Worm (Caenorhabditis elegans) whole organism, L3 larva: ENCODE data around the gene ugt-36.

Experiments
- R02D3.7 ChIP-seq: fragments of 150-350 bp; optimal IDR thresholded peaks from 2 replicates; lab custom pipeline; 2014; ENCODE audit warnings: missing biosample characterization, missing genetic modification characterization
- ZK546.5 ChIP-seq: sonication (generic microtip); optimal IDR thresholded peaks from 2 replicates; lab custom pipeline; 2017; ENCODE audit warnings: missing biosample characterization, missing genetic modification characterization
- aly-2 ChIP-seq: fragments of 150-350 bp; optimal IDR thresholded peaks from 2 replicates; lab custom pipeline; 2014; ENCODE audit warnings: missing biosample characterization, missing genetic modification characterization
- ama-1 ChIP-seq: fragments of 150-350 bp; optimal IDR thresholded peaks from 2 replicates; lab custom pipeline; 2018
- ceh-16 ChIP-seq: sonication (generic microtip); optimal IDR thresholded peaks from 2 replicates; lab custom pipeline; 2017; ENCODE audit warnings: missing biosample characterization, missing genetic modification characterization
- ceh-28 ChIP-seq: fragments of 150-350 bp; optimal IDR thresholded peaks from 2 replicates; lab custom pipeline; 2014; ENCODE audit warnings: missing biosample characterization, missing genetic modification reagents, missing genetic modification characterization
- ceh-82 ChIP-seq: fragments of 150-350 bp; optimal IDR thresholded peaks from 2 replicates; lab custom pipeline; 2014; ENCODE audit warnings: missing biosample characterization, missing genetic modification characterization
- ceh-9 ChIP-seq: sonication (generic microtip); optimal IDR thresholded peaks from 2 replicates; lab custom pipeline; 2018; ENCODE audit warnings: missing biosample characterization, missing genetic modification characterization
- daf-12 ChIP-seq: fragments of 150-350 bp; optimal IDR thresholded peaks from 2 replicates; lab custom pipeline; 2014; ENCODE audit warnings: missing biosample characterization, missing genetic modification reagents, missing genetic modification characterization
- elt-1 ChIP-seq: fragments of 150-350 bp; optimal IDR thresholded peaks from 2 replicates; lab custom pipeline; 2014; ENCODE audit warnings: missing biosample characterization, missing genetic modification characterization
- elt-2 ChIP-seq: sonication (generic microtip); optimal IDR thresholded peaks from 2 replicates; lab custom pipeline; 2016; ENCODE audit warnings: missing genetic modification reagents, mild to moderate bottlenecking, missing genetic modification characterization, missing compliant biosample characterization
- elt-3 ChIP-seq, 3 experiments: fragments of 150-350 bp in 1 of 3; sonication (generic microtip) in 2 of 3; optimal IDR thresholded peaks; 2 replicates in 2 of 3; 4 replicates in 1 of 3; lab custom pipeline; 2014 to 2017; ENCODE audit warnings: missing biosample characterization in 3 of 3, missing genetic modification characterization in 3 of 3
- eor-1 ChIP-seq, 2 experiments: fragments of 150-350 bp; optimal IDR thresholded peaks; 2 replicates each; lab custom pipeline; 2014 to 2018; ENCODE audit warnings: missing biosample characterization in 2 of 2, missing genetic modification characterization in 2 of 2
- fkh-10 ChIP-seq: sonication (generic microtip); optimal IDR thresholded peaks from 2 replicates; lab custom pipeline; 2017; ENCODE audit warnings: missing biosample characterization, missing genetic modification reagents, missing genetic modification characterization
- fkh-2 ChIP-seq: fragments of 150-350 bp; optimal IDR thresholded peaks from 2 replicates; lab custom pipeline; 2014; ENCODE audit warnings: missing biosample characterization, missing genetic modification reagents, missing genetic modification characterization
- fos-1 ChIP-seq: fragments of 150-350 bp; optimal IDR thresholded peaks from 2 replicates; lab custom pipeline; 2014; ENCODE audit warnings: missing biosample characterization, missing genetic modification characterization
- hmg-11 ChIP-seq: sonication (generic microtip); optimal IDR thresholded peaks from 2 replicates; lab custom pipeline; 2016; ENCODE audit warnings: missing genetic modification characterization, missing compliant biosample characterization
- jun-1 ChIP-seq: fragments of 150-350 bp; optimal IDR thresholded peaks from 2 replicates; lab custom pipeline; 2014; ENCODE audit warnings: missing biosample characterization, missing genetic modification reagents, missing genetic modification characterization
- lin-15B ChIP-seq: fragments of 150-350 bp; optimal IDR thresholded peaks from 2 replicates; lab custom pipeline; 2014; ENCODE audit warnings: missing biosample characterization, missing genetic modification characterization
- lsy-12 ChIP-seq: sonication (generic microtip); optimal IDR thresholded peaks from 2 replicates; lab custom pipeline; 2016; ENCODE audit warnings: mild to moderate bottlenecking, missing genetic modification characterization, missing compliant biosample characterization
- mdl-1 ChIP-seq: fragments of 150-350 bp; optimal IDR thresholded peaks from 2 replicates; lab custom pipeline; 2014; ENCODE audit warnings: missing biosample characterization, missing genetic modification characterization
- mml-1 ChIP-seq: fragments of 150-350 bp; sonication (generic microtip); optimal IDR thresholded peaks from 3 replicates; lab custom pipeline; 2014; ENCODE audit warnings: missing biosample characterization, missing genetic modification characterization
- nfya-1 ChIP-seq: sonication (generic microtip); optimal IDR thresholded peaks from 2 replicates; lab custom pipeline; 2017; ENCODE audit warnings: missing genetic modification characterization, mild to moderate bottlenecking, missing compliant biosample characterization, antibody characterized with exemption, moderate library complexity; ENCODE audit not compliant: insufficient read depth
- nhr-12 ChIP-seq: fragments of 150-350 bp; optimal IDR thresholded peaks from 2 replicates; lab custom pipeline; 2014; ENCODE audit warnings: missing biosample characterization, missing genetic modification characterization
- nhr-23 ChIP-seq: fragments of 150-350 bp; optimal IDR thresholded peaks from 2 replicates; lab custom pipeline; 2014; ENCODE audit warnings: missing biosample characterization, missing genetic modification reagents, missing genetic modification characterization
- nhr-237 ChIP-seq: fragments of 150-350 bp; optimal IDR thresholded peaks from 2 replicates; lab custom pipeline; 2014; ENCODE audit warnings: missing biosample characterization, missing genetic modification characterization
- nhr-25 ChIP-seq: sonication (generic microtip); optimal IDR thresholded peaks from 2 replicates; lab custom pipeline; 2017; ENCODE audit warnings: missing biosample characterization, missing genetic modification characterization
- nhr-77 ChIP-seq: fragments of 150-350 bp; optimal IDR thresholded peaks from 2 replicates; lab custom pipeline; 2014; ENCODE audit warnings: missing biosample characterization, missing genetic modification characterization
- pha-4 ChIP-seq: fragments of 150-350 bp; optimal IDR thresholded peaks from 2 replicates; lab custom pipeline; 2014; ENCODE audit warnings: missing biosample characterization, missing genetic modification reagents, missing genetic modification characterization
- pqm-1 ChIP-seq: fragments of 150-350 bp; optimal IDR thresholded peaks from 2 replicates; lab custom pipeline; 2017; ENCODE audit warnings: missing biosample characterization, missing genetic modification characterization, inconsistent platforms
- skn-1 ChIP-seq: fragments of 150-350 bp; optimal IDR thresholded peaks from 2 replicates; lab custom pipeline; 2014; ENCODE audit warnings: missing biosample characterization, missing genetic modification characterization
- snpc-4 ChIP-seq: fragments of 150-350 bp; optimal IDR thresholded peaks from 2 replicates; lab custom pipeline; 2014; ENCODE audit warnings: missing biosample characterization, missing genetic modification characterization
- tbx-2 ChIP-seq: sonication (generic microtip); optimal IDR thresholded peaks from 2 replicates; lab custom pipeline; 2016; ENCODE audit warnings: mild to moderate bottlenecking, missing genetic modification characterization, missing compliant biosample characterization
- ztf-11 ChIP-seq: fragments of 150-350 bp; optimal IDR thresholded peaks from 2 replicates; lab custom pipeline; 2014; ENCODE audit warnings: missing biosample characterization, missing genetic modification characterization
- ztf-4 ChIP-seq: fragments of 150-350 bp; optimal IDR thresholded peaks from 2 replicates; lab custom pipeline; 2014; ENCODE audit warnings: missing biosample characterization, missing genetic modification characterization

Gene ugt-36

DNA sequence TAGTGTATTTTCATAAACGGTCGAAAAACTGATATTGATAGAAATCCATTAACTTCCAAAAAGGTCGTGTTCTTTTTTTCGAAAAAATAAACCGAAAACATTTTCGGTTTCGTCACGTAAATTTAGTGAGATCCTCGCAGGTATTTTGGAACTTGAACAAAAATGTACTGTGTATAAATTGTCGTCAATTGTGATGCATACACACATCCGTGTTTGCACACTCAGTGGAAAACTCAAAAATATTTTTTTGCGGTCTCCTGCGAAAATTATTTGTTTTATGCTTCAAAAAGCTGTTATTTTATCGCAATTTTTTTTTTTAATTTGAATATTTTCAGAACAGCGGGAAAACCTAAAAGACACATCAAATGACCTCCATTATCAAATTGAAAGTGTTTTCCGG lies 12.0 kb downstream of the ugt-36 start, which contains the start of gene cpsf-2:
Gene cpsf-2, plus strand, starts transcription at position 330 of the 400 bp plus-strand sequence.
- no peak for TF ChIP-seq ZK546.5 (tag; lab: Kevin White, UChicago)
- peak; percentile 60 for TF ChIP-seq hmg-11 (tag; lab: Kevin White, UChicago)
- peak; percentile 14 for TF ChIP-seq nfya-1 (tag; lab: Kevin White, UChicago)

DNA sequence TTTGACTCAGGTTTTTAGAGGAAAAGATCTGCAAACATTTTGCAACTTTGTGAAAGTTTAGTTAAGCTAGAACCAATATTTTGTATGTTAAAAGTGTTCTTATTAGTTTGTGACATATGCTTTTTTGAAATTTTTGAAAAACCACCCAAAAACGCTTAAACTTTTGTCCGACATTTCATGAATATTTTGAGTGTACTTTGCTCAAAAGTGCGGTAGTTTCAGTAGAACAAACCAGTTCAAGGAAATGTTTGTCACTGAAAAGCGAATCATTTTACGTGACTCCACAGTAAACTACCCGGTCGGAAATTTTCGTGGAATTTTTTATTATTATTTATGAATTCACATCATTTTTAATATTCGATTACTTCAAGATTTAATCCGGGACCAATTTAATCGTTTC lies 17.7 kb downstream of the ugt-36 start, which contains the start of gene pitr-5:
Gene pitr-5, plus strand, starts transcription at position 301 of the 400 bp plus-strand sequence.
- TF ChIP-seq pha-4 (tag; lab: Kevin White, UChicago) (no peak), mml-1 (tag; lab: Kevin White, UChicago) (no peak), skn-1 (tag; lab: Kevin White, UChicago) (no peak), snpc-4 (tag; lab: Kevin White, UChicago) (no peak)

- TF ChIP-seq mdl-1 (tag; lab: Kevin White, UChicago) (no peak), hmg-11 (tag; lab: Kevin White, UChicago) (no peak), ceh-82 (tag; lab: Kevin White, UChicago) (no peak), fos-1 (tag; lab: Kevin White, UChicago) (no peak), nfya-1 (tag; lab: Kevin White, UChicago) (no peak), mml-1 (tag; lab: Kevin White, UChicago) (no peak), nhr-12 (no peak), snpc-4 (tag; lab: Kevin White, UChicago) (no peak), ztf-11 (tag; lab: Kevin White, UChicago) (no peak), elt-2 (tag; lab: Kevin White, UChicago) (peak; percentile 82), pqm-1 (tag; lab: Kevin White, UChicago) (peak; percentile 77), R02D3.7 (tag; lab: Kevin White, UChicago) (no peak), fkh-10 (GFP tag; lab: Kevin White, UChicago) (no peak), eor-1 (tag; optimal IDR thresholded peaks at IDR 0.05; lab: Kevin White, UChicago) (no peak), jun-1 (peak; percentile 73), fkh-2 (tag; lab: Kevin White, UChicago) (no peak), daf-12 (tag; lab: Kevin White, UChicago) (no peak), lin-15B (tag; lab: Kevin White, UChicago) (no peak), ztf-4 (tag; lab: Kevin White, UChicago) (no peak), pha-4 (tag; lab: Kevin White, UChicago) (no peak), nhr-25 (no peak), ama-1 (lab: Kevin White, UChicago) (no peak), ceh-28 (tag; lab: Kevin White, UChicago) (no peak)
- TF ChIP-seq, all 47 proteins: peak for 3
Observed at ce11 chrV:7186599-7186998, 19.8 kb downstream of the ugt-36 start.

ce11 chrV:7187295-7187694 lies 20.5 kb downstream of the ugt-36 start:
- no peak for TF ChIP-seq tbx-2 (tag; lab: Kevin White, UChicago)
- peak; percentile 29 for TF ChIP-seq elt-2 (tag; lab: Kevin White, UChicago)

DNA sequence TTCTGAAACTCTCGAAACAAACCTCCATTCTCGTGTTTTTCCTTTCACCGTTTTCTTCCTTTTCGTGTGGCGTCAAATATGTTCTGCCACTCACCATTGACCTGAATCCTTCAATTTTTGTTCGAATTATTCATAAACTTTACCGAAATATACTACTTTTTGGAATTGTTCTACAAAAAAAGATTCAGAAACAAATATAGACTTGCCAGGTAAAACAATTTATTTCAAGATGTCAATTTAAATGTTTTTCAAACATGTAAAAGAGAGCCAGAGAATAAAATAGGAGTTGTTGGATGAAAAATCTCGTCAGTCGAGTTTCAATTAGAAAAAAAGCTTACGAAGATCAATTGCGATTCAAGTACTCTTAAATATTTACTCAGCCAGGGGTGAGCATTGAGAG lies 26.8 kb downstream of the ugt-36 start, which contains the start of gene F09G2.8:
Gene F09G2.8, minus strand, starts transcription at position 101 of the 400 bp plus-strand sequence.
- no peak for TF ChIP-seq ztf-4 (tag; lab: Kevin White, UChicago)
- no peak for TF ChIP-seq nhr-23 (tag; lab: Kevin White, UChicago)
- TF ChIP-seq aly-2 (tag; lab: Kevin White, UChicago), result no peak
- no peak for TF ChIP-seq nhr-12
- no peak for TF ChIP-seq nhr-77 (tag; lab: Kevin White, UChicago)
- no peak for TF ChIP-seq pqm-1 (tag; lab: Kevin White, UChicago)
- TF ChIP-seq ceh-82 (tag; lab: Kevin White, UChicago), result no peak
- no peak for TF ChIP-seq snpc-4 (tag; lab: Kevin White, UChicago)
- TF ChIP-seq R02D3.7 (tag; lab: Kevin White, UChicago), result no peak
- no peak for TF ChIP-seq nhr-237

- no peak for TF ChIP-seq ama-1 (lab: Kevin White, UChicago)
- no peak for TF ChIP-seq ceh-9 (tag; lab: Kevin White, UChicago)
- TF ChIP-seq ceh-16, result no peak
- no peak for TF ChIP-seq pqm-1 (tag; lab: Kevin White, UChicago)
- no peak for TF ChIP-seq lsy-12
- no peak for TF ChIP-seq elt-3 (tag; optimal IDR thresholded peaks at IDR 0.05; lab: Kevin White, UChicago)
- no peak for TF ChIP-seq ztf-4 (tag; lab: Kevin White, UChicago)
- no peak for TF ChIP-seq nhr-12
- no peak for TF ChIP-seq nhr-25
- TF ChIP-seq fos-1 (tag; lab: Kevin White, UChicago), result no peak
- TF ChIP-seq aly-2 (tag; lab: Kevin White, UChicago), result no peak
- TF ChIP-seq skn-1 (tag; lab: Kevin White, UChicago), result no peak
- TF ChIP-seq lin-15B (tag; lab: Kevin White, UChicago), result no peak
- no peak for TF ChIP-seq ZK546.5 (tag; lab: Kevin White, UChicago)
- no peak for TF ChIP-seq elt-1
- TF ChIP-seq ztf-11 (tag; lab: Kevin White, UChicago), result no peak
- TF ChIP-seq fkh-2 (tag; lab: Kevin White, UChicago), result no peak
- TF ChIP-seq ceh-82 (tag; lab: Kevin White, UChicago), result no peak
Observed at ce11 chrV:7194818-7195217, 28.0 kb downstream of the ugt-36 start.
